Worm (Caenorhabditis elegans) whole organism, L3 larva: ENCODE data around the gene atl-1.

Experiments used
- ama-1 ChIP-seq: fragments of 150-350 bp; optimal IDR thresholded peaks from 2 replicates; lab custom pipeline; 2018
- elt-3 ChIP-seq, 3 experiments: fragments of 150-350 bp in 1 of 3; sonication (generic microtip) in 2 of 3; optimal IDR thresholded peaks; 2 replicates in 2 of 3; 4 replicates in 1 of 3; lab custom pipeline; 2014 to 2017; ENCODE audit warnings: missing biosample characterization in 3 of 3, missing genetic modification characterization in 3 of 3
- lin-39 ChIP-seq: fragments of 150-350 bp; optimal IDR thresholded peaks from 2 replicates; lab custom pipeline; 2018; ENCODE audit warnings: missing biosample characterization, missing genetic modification reagents, missing genetic modification characterization
- nhr-76 ChIP-seq: fragments of 150-350 bp; sonication (generic microtip); optimal IDR thresholded peaks from 5 replicates; lab custom pipeline; 2014; ENCODE audit warnings: missing biosample characterization, missing genetic modification characterization
- pha-4 ChIP-seq: fragments of 150-350 bp; optimal IDR thresholded peaks from 2 replicates; lab custom pipeline; 2014; ENCODE audit warnings: missing biosample characterization, missing genetic modification reagents, missing genetic modification characterization
- snpc-4 ChIP-seq: fragments of 150-350 bp; optimal IDR thresholded peaks from 2 replicates; lab custom pipeline; 2014; ENCODE audit warnings: missing biosample characterization, missing genetic modification characterization

DNA sequence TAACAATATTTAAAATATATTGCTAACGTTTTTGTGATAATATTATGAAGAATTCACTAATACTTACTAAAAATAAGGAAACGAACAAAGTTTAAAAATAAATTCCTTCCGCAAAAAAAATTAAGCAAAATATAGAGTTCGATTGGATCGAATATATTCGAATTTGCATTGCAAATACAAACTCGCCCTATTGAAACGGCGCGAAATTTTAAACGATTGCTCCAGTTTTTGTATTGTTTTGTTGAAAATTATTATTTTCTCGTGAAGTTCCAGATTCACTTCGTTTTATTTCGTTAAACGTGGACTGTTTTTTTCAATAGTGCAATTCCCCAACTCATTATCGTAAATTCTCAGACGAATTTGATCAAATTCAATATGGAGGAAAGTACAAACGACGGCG, at the start of gene atl-1, which contains the start of gene hcp-2:
- TF ChIP-seq lin-39 (tag; lab: Kevin White, UChicago) (no peak), nhr-76 (no peak), ama-1 (lab: Kevin White, UChicago) (no peak), elt-3 (tag; optimal IDR thresholded peaks at IDR 0.05; lab: Kevin White, UChicago) (no peak), snpc-4 (tag; lab: Kevin White, UChicago) (no peak), pha-4 (tag; lab: Kevin White, UChicago) (no peak)
